Worm (Caenorhabditis elegans) whole organism, mixed stage, embryonic: ENCODE measurements around the gene C18H7.7.

Source experiments
- cnd-1 ChIP-seq: fragments of 200-800 bp; sonication (Bioruptor generic); optimal IDR thresholded peaks from 2 replicates; lab custom pipeline; 2018; ENCODE audit warnings: mild to moderate bottlenecking, missing genetic modification characterization, missing compliant biosample characterization
- elt-1 ChIP-seq: sonication (generic microtip); optimal IDR thresholded peaks from 2 replicates; lab custom pipeline; 2017; ENCODE audit warnings: missing genetic modification characterization, mild to moderate bottlenecking, missing compliant biosample characterization, antibody characterized with exemption, moderate library complexity, borderline replicate concordance; ENCODE audit not compliant: insufficient read depth
- elt-3 ChIP-seq: fragments of 150-350 bp; optimal IDR thresholded peaks from 2 replicates; lab custom pipeline; 2014; ENCODE audit warnings: missing biosample characterization, missing genetic modification characterization
- lsy-2 ChIP-seq: fragments of 150-350 bp; optimal IDR thresholded peaks from 2 replicates; lab custom pipeline; 2014; ENCODE audit warnings: missing biosample characterization, missing genetic modification characterization
- nhr-12 ChIP-seq: fragments of 150-350 bp; optimal IDR thresholded peaks from 2 replicates; lab custom pipeline; 2014; ENCODE audit warnings: missing biosample characterization, missing genetic modification characterization
- nhr-237 ChIP-seq: fragments of 150-350 bp; optimal IDR thresholded peaks from 2 replicates; lab custom pipeline; 2014; ENCODE audit warnings: missing biosample characterization, missing genetic modification characterization
- nhr-28 ChIP-seq: fragments of 150-350 bp; optimal IDR thresholded peaks from 2 replicates; lab custom pipeline; 2014; ENCODE audit warnings: missing biosample characterization, missing genetic modification characterization
- nhr-76 ChIP-seq: sonication (generic microtip); optimal IDR thresholded peaks from 2 replicates; lab custom pipeline; 2017; ENCODE audit warnings: missing biosample characterization, missing genetic modification characterization
- pha-4 ChIP-seq: fragments of 150-350 bp; optimal IDR thresholded peaks from 2 replicates; lab custom pipeline; 2018; ENCODE audit warnings: missing biosample characterization, missing genetic modification reagents, missing genetic modification characterization
- sptf-1 ChIP-seq: sonication (generic microtip); optimal IDR thresholded peaks from 2 replicates; lab custom pipeline; 2017; ENCODE audit warnings: mild to moderate bottlenecking, missing genetic modification characterization, moderate library complexity, missing compliant biosample characterization
- unc-62 ChIP-seq: fragments of 150-350 bp; optimal IDR thresholded peaks from 2 replicates; lab custom pipeline; 2014; ENCODE audit warnings: missing biosample characterization, missing genetic modification reagents, missing genetic modification characterization
- ztf-11 ChIP-seq: fragments of 150-350 bp; optimal IDR thresholded peaks from 2 replicates; lab custom pipeline; 2014; ENCODE audit warnings: missing biosample characterization, missing genetic modification characterization

DNA sequence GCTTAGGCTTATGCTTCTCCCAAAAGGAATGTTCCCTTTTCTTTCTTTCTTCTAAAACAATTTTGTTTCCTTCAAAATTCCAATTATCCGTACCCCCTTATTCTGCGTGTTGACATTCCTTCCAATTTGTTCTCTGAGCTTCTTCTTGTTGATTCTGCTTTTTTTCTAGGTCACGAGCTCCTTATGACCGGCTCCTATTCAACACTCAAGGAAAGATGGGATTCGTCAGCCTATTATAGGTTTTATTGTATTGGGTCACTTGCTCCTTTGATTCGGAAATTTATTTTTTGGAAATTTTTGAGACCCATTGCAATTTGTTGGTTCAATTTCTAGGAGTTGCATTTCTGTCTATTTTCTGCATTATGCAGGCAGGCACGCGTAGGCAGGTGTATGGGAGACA lies 43.0 kb upstream of the C18H7.7 start:
- TF ChIP-seq nhr-76 (tag; lab: Kevin White, UChicago) (no peak), pha-4 (tag; lab: Kevin White, UChicago) (no peak), nhr-28 (tag; lab: Kevin White, UChicago) (no peak), nhr-12 (tag; lab: Kevin White, UChicago) (no peak), ztf-11 (tag; lab: Kevin White, UChicago) (no peak), elt-1 (tag; lab: Kevin White, UChicago) (no peak), lsy-2 (tag; lab: Kevin White, UChicago) (no peak), unc-62 (GFP tag; lab: Kevin White, UChicago) (no peak), cnd-1 (tag; lab: Kevin White, UChicago) (no peak), nhr-237 (tag; lab: Kevin White, UChicago) (no peak), sptf-1 (tag; lab: Kevin White, UChicago) (no peak), elt-3 (no peak)
